Worm (Caenorhabditis elegans) whole organism, L1 larva: ENCODE data around the gene mdh-1.

Experiments
- C34B4.2 ChIP-seq: sonication (generic microtip); optimal IDR thresholded peaks from 2 replicates; lab custom pipeline; 2017; ENCODE audit warnings: mild to moderate bottlenecking, missing genetic modification characterization, missing compliant biosample characterization
- F16B12.6 ChIP-seq: fragments of 150-350 bp; optimal IDR thresholded peaks from 2 replicates; lab custom pipeline; 2014; ENCODE audit warnings: missing biosample characterization, missing genetic modification characterization
- Y116A8C.19 ChIP-seq: sonication (generic microtip); optimal IDR thresholded peaks from 2 replicates; lab custom pipeline; 2016; ENCODE audit warnings: missing compliant biosample characterization, missing genetic modification characterization, borderline replicate concordance
- aha-1 ChIP-seq: fragments of 150-350 bp; optimal IDR thresholded peaks from 2 replicates; lab custom pipeline; 2014; ENCODE audit warnings: missing biosample characterization, missing genetic modification characterization
- alr-1 ChIP-seq: fragments of 200-800 bp; sonication (Bioruptor generic); optimal IDR thresholded peaks from 2 replicates; lab custom pipeline; 2018; ENCODE audit warnings: borderline replicate concordance, mild to moderate bottlenecking, missing genetic modification characterization, missing compliant biosample characterization
- ama-1 ChIP-seq: fragments of 150-350 bp; optimal IDR thresholded peaks from 2 replicates; lab custom pipeline; 2014
- ceh-8 ChIP-seq: fragments of 200-800 bp; sonication (Bioruptor generic); optimal IDR thresholded peaks from 2 replicates; lab custom pipeline; 2018; ENCODE audit warnings: mild to moderate bottlenecking, missing genetic modification characterization, moderate library complexity, missing compliant biosample characterization
- ceh-88 ChIP-seq: fragments of 200-800 bp; sonication (Bioruptor generic); IDR thresholded peaks from 2 replicates; pipeline ENCODE4 v1.3.6; 2022; ENCODE audit warnings: missing genetic modification characterization, missing compliant biosample characterization
- ceh-90 ChIP-seq: sonication (generic microtip); optimal IDR thresholded peaks from 2 replicates; lab custom pipeline; 2016; ENCODE audit warnings: missing genetic modification characterization, missing compliant biosample characterization
- ces-1 ChIP-seq: fragments of 150-350 bp; optimal IDR thresholded peaks from 2 replicates; lab custom pipeline; 2014; ENCODE audit warnings: missing biosample characterization, missing genetic modification reagents, missing genetic modification characterization
- dpl-1 ChIP-seq, 3 experiments: fragments of 150-350 bp in 2 of 3; sonication (generic microtip) in 1 of 3; optimal IDR thresholded peaks; 2 replicates each; lab custom pipeline; 2014 to 2017; ENCODE audit warnings: missing biosample characterization in 3 of 3, missing genetic modification characterization in 3 of 3, missing genetic modification reagents in 3 of 3
- egl-27 ChIP-seq, 2 experiments: fragments of 150-350 bp in 1 of 2; sonication (generic microtip); optimal IDR thresholded peaks; 3 replicates each; lab custom pipeline; 2017 to 2018; ENCODE audit warnings: missing biosample characterization in 2 of 2, missing genetic modification characterization in 2 of 2, missing genetic modification reagents in 2 of 2
- elt-2 ChIP-seq: sonication (generic microtip); optimal IDR thresholded peaks from 2 replicates; lab custom pipeline; 2016; ENCODE audit warnings: missing genetic modification characterization, mild to moderate bottlenecking, inconsistent platforms, missing compliant biosample characterization, missing genetic modification reagents
- fkh-4 ChIP-seq: sonication (generic microtip); optimal IDR thresholded peaks from 2 replicates; lab custom pipeline; 2016; ENCODE audit warnings: missing compliant biosample characterization, missing genetic modification characterization, borderline replicate concordance
- hlh-17 ChIP-seq: fragments of 200-800 bp; sonication (Bioruptor generic); optimal IDR thresholded peaks from 2 replicates; lab custom pipeline; 2018; ENCODE audit warnings: missing genetic modification characterization, mild to moderate bottlenecking, missing compliant biosample characterization, moderate library complexity, borderline replicate concordance
- hlh-4 ChIP-seq: sonication (generic microtip); optimal IDR thresholded peaks from 2 replicates; lab custom pipeline; 2016; ENCODE audit warnings: mild to moderate bottlenecking, missing genetic modification characterization, missing compliant biosample characterization
- irx-1 ChIP-seq: sonication (generic microtip); optimal IDR thresholded peaks from 2 replicates; lab custom pipeline; 2016; ENCODE audit warnings: missing genetic modification characterization, missing compliant biosample characterization
- jun-1 ChIP-seq: fragments of 150-350 bp; optimal IDR thresholded peaks from 2 replicates; lab custom pipeline; 2014; ENCODE audit warnings: missing biosample characterization, missing genetic modification reagents, missing genetic modification characterization
- lin-15B ChIP-seq: fragments of 150-350 bp; sonication (generic microtip); optimal IDR thresholded peaks from 3 replicates; lab custom pipeline; 2014; ENCODE audit warnings: missing biosample characterization, missing genetic modification characterization
- lin-39 ChIP-seq: fragments of 150-350 bp; optimal IDR thresholded peaks from 2 replicates; lab custom pipeline; 2014; ENCODE audit warnings: missing biosample characterization, missing genetic modification reagents, missing genetic modification characterization
- lir-3 ChIP-seq: sonication (generic microtip); optimal IDR thresholded peaks from 2 replicates; lab custom pipeline; 2016; ENCODE audit warnings: mild to moderate bottlenecking, missing genetic modification characterization, moderate library complexity, missing compliant biosample characterization; ENCODE audit not compliant: poor library complexity
- mdl-1 ChIP-seq, 2 experiments: fragments of 150-350 bp; optimal IDR thresholded peaks; 2 replicates each; lab custom pipeline; 2014 to 2017; ENCODE audit warnings: missing biosample characterization in 2 of 2, missing genetic modification characterization in 2 of 2, inconsistent platforms in 1 of 2
- mef-2 ChIP-seq: fragments of 150-350 bp; optimal IDR thresholded peaks from 2 replicates; lab custom pipeline; 2014; ENCODE audit warnings: missing biosample characterization, missing genetic modification characterization
- nhr-12 ChIP-seq: sonication (generic microtip); optimal IDR thresholded peaks from 2 replicates; lab custom pipeline; 2017; ENCODE audit warnings: missing biosample characterization, missing genetic modification characterization
- nhr-19 ChIP-seq: fragments of 200-800 bp; sonication (Bioruptor generic); conservative IDR thresholded peaks from 2 replicates; pipeline ENCODE4 v1.3.6; 2022; ENCODE audit warnings: missing genetic modification characterization, missing compliant biosample characterization
- nhr-28 ChIP-seq: fragments of 150-350 bp; optimal IDR thresholded peaks from 2 replicates; lab custom pipeline; 2014; ENCODE audit warnings: missing biosample characterization, missing genetic modification characterization
- nhr-71 ChIP-seq: sonication (generic microtip); optimal IDR thresholded peaks from 2 replicates; lab custom pipeline; 2016; ENCODE audit warnings: mild to moderate bottlenecking, missing genetic modification characterization, moderate library complexity, missing compliant biosample characterization
- nhr-77 ChIP-seq: fragments of 150-350 bp; optimal IDR thresholded peaks from 2 replicates; lab custom pipeline; 2014; ENCODE audit warnings: missing biosample characterization, missing genetic modification characterization
- nhr-84 ChIP-seq: sonication (generic microtip); optimal IDR thresholded peaks from 2 replicates; lab custom pipeline; 2017; ENCODE audit warnings: missing biosample characterization, missing genetic modification characterization
- nhr-90 ChIP-seq: sonication (generic microtip); optimal IDR thresholded peaks from 2 replicates; lab custom pipeline; 2016; ENCODE audit warnings: mild to moderate bottlenecking, missing genetic modification characterization, missing compliant biosample characterization; ENCODE audit not compliant: poor library complexity
- pqm-1 ChIP-seq: sonication (generic microtip); optimal IDR thresholded peaks from 3 replicates; lab custom pipeline; 2017; ENCODE audit warnings: missing biosample characterization, missing genetic modification characterization
- rnt-1 ChIP-seq: sonication (generic microtip); optimal IDR thresholded peaks from 2 replicates; lab custom pipeline; 2016; ENCODE audit warnings: mild to moderate bottlenecking, missing genetic modification characterization, moderate library complexity, missing compliant biosample characterization
- skn-1 ChIP-seq: fragments of 150-350 bp; optimal IDR thresholded peaks from 2 replicates; lab custom pipeline; 2014; ENCODE audit warnings: missing biosample characterization, missing genetic modification characterization
- snpc-4 ChIP-seq: fragments of 150-350 bp; optimal IDR thresholded peaks from 2 replicates; lab custom pipeline; 2014; ENCODE audit warnings: missing biosample characterization, missing genetic modification characterization
- sox-4 ChIP-seq: sonication (generic microtip); optimal IDR thresholded peaks from 2 replicates; lab custom pipeline; 2016; ENCODE audit warnings: missing genetic modification characterization, missing compliant biosample characterization
- sup-37 ChIP-seq: fragments of 200-800 bp; sonication (Bioruptor generic); optimal IDR thresholded peaks from 2 replicates; lab custom pipeline; 2018; ENCODE audit warnings: mild to moderate bottlenecking, missing genetic modification characterization, missing compliant biosample characterization
- tbx-2 ChIP-seq: sonication (generic microtip); optimal IDR thresholded peaks from 2 replicates; lab custom pipeline; 2016; ENCODE audit warnings: missing genetic modification characterization, missing compliant biosample characterization
- unc-30 ChIP-seq: sonication (generic microtip); optimal IDR thresholded peaks from 2 replicates; lab custom pipeline; 2017; ENCODE audit warnings: missing biosample characterization, missing genetic modification characterization
- unc-86 ChIP-seq: sonication (generic microtip); optimal IDR thresholded peaks from 2 replicates; lab custom pipeline; 2016; ENCODE audit warnings: missing genetic modification characterization, missing compliant biosample characterization
- xbp-1 ChIP-seq: sonication (generic microtip); optimal IDR thresholded peaks from 2 replicates; lab custom pipeline; 2016; ENCODE audit warnings: missing genetic modification characterization, missing compliant biosample characterization
- zip-4 ChIP-seq: fragments of 200-800 bp; sonication (Bioruptor generic); optimal IDR thresholded peaks from 2 replicates; lab custom pipeline; 2018; ENCODE audit warnings: mild to moderate bottlenecking, missing genetic modification characterization, moderate library complexity, missing compliant biosample characterization

mdh-1 gene

ce11 chrV:6516491-6517304 lies at the start of gene mdh-1 (continued):
- TF ChIP-seq alr-1 (tag; lab: Kevin White, UChicago) (no peak), ces-1 (GFP tag; lab: Kevin White, UChicago) (no peak), egl-27 (tag; optimal IDR thresholded peaks at IDR 0.05; lab: Kevin White, UChicago) (peak in 1 of 2 experiments; percentile 25), pqm-1 (tag; lab: Kevin White, UChicago) (no peak), xbp-1 (tag; lab: Kevin White, UChicago) (no peak), ceh-88 (GFP tag; lab: Robert Waterston, UW) (no peak), ceh-8 (GFP tag; lab: Kevin White, UChicago) (no peak), nhr-12 (tag; lab: Kevin White, UChicago) (no peak), irx-1 (no peak), sox-4 (tag; lab: Kevin White, UChicago) (no peak), nhr-28 (tag; lab: Kevin White, UChicago) (no peak), ama-1 (no peak), nhr-19 (GFP tag; lab: Robert Waterston, UW) (no peak), dpl-1 (GFP tag; optimal IDR thresholded peaks at IDR 0.05; lab: Kevin White, UChicago) (peak; percentile 44 to 79 (median 53)), fkh-4 (tag; lab: Kevin White, UChicago) (no peak), nhr-71 (no peak), nhr-84 (tag; lab: Kevin White, UChicago) (no peak), sup-37 (GFP tag; lab: Kevin White, UChicago) (no peak), unc-30 (no peak), F16B12.6 (no peak), skn-1 (no peak), lir-3 (no peak), zip-4 (GFP tag; lab: Kevin White, UChicago) (no peak), lin-15B (tag; lab: Kevin White, UChicago) (no peak), rnt-1 (no peak), jun-1 (tag; lab: Kevin White, UChicago) (no peak), snpc-4 (tag; lab: Kevin White, UChicago) (no peak), unc-86 (no peak), Y116A8C.19 (tag; lab: Kevin White, UChicago) (no peak), hlh-17 (GFP tag; lab: Kevin White, UChicago) (no peak), C34B4.2 (tag; lab: Kevin White, UChicago) (no peak), nhr-77 (tag; lab: Kevin White, UChicago) (no peak), mdl-1 (tag; optimal IDR thresholded peaks at IDR 0.05; lab: Kevin White, UChicago) (no peak)
- TF ChIP-seq, all 84 proteins: peak for 13

DNA sequence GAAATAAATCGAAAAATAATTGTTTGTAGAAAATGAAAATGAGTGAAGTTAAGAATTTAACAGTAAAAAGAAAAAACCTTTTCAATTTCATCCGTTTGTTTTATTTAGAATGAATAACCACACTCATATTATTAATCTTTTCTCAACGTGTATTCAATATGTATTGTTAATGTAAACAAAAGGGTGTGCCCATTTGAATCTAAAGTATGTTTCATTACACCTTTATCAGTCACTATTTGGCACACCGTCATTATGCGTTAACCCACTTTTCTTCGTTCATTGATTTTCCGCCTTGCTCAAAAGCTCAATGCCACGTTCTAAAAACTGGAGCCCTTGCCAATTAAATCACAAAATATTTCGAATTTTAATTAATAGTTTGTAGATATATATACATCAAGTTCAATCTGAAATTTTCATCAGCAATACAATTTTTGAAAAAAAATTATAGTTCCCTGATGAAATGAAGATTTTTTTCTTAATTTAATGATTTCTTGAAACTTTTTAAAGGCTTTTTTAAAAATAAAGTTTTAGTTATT lies 49.6 kb upstream of the mdh-1 start, which contains the start of gene K04A8.1:
TSS of gene K04A8.1 (plus strand) at position 486 of the 536 bp plus-strand sequence.
- TF ChIP-seq mef-2 (tag; lab: Kevin White, UChicago) = no peak
- no peak for TF ChIP-seq aha-1 (tag; lab: Kevin White, UChicago)
- TF ChIP-seq lir-3 = no peak
- TF ChIP-seq elt-2 = peak; percentile 4
- TF ChIP-seq hlh-4 (tag; lab: Kevin White, UChicago) = no peak
- TF ChIP-seq, all 84 proteins: peak for 1

DNA sequence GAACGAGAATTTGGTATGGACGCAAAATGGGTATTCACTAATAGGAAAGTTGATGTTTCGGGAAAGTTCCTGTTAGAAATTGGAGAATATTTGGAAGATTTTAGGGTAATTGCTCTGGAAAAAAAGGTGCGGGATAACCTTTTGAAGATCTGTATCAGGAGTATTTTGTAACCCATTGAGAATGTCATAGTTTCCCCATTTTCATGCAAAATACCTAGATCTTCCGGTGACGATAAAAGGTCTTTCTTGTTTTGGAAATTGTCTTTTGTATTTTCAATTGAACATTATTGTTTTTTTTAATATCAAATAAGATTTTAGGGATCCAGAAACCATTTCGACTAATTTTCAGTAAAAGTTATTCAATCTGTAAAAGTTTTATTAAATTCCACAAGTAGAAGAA lies 45.3 kb upstream of the mdh-1 start, which contains the start of gene spp-19:
TSS of gene spp-19 (minus strand) at position 101 of the 400 bp plus-strand sequence.
- TF ChIP-seq hlh-17 (GFP tag; lab: Kevin White, UChicago) (no peak), nhr-90 (tag; lab: Kevin White, UChicago) (no peak), sup-37 (GFP tag; lab: Kevin White, UChicago) (no peak), snpc-4 (tag; lab: Kevin White, UChicago) (no peak), ceh-90 (tag; lab: Kevin White, UChicago) (no peak), egl-27 (tag; optimal IDR thresholded peaks at IDR 0.05; lab: Kevin White, UChicago) (no peak), lin-39 (tag; lab: Kevin White, UChicago) (no peak), tbx-2 (tag; lab: Kevin White, UChicago) (no peak)
